Fruit fly (Drosophila melanogaster) whole organism: Measurements from ENCODE around the gene CAH7.

Experiments used
- pan ChIP-seq: fragments of >200 bp; optimal IDR thresholded peaks from 2 replicates; lab custom pipeline; 2017
- psq ChIP-seq: fragments of >200 bp; optimal IDR thresholded peaks from 2 replicates; lab custom pipeline; 2017

DNA sequence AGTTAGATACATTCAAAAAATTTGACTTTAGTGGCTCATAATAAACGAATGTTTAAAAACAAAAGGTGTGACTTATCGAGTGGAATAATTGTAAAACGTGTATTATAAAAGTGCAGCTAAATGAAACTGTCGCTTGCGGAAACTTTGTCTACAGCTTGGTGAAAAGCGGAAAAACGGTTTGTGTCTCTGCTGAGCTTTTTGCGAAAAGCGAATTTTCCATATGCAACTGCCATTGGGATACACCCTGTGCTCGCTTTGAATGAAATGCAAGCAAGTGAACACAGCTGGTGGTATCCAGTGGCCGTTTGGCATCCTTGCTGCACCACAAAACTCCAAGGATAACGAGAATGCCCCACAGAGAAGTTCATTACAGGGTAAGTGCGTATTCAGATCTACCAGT lies 21.1 kb upstream of the CAH7 start:
- TF ChIP-seq pan (lab: Kevin White, UChicago) (no peak), psq (lab: Kevin White, UChicago) (no peak)
